Fruit fly (Drosophila melanogaster) S2 (cell line): Measurements from ENCODE around the gene Teh1.
A peak's percentile ranks its signal among the peaks of the same experiment; 100 is the strongest.

Experiments
- CG8478 ChIP-seq: fragments of >200 bp; optimal IDR thresholded peaks from 2 replicates; lab custom pipeline; 2018
- CTCF ChIP-seq, 2 experiments: fragments of >200 bp; optimal IDR thresholded peaks; 2 replicates each; lab custom pipeline; 2018

The Teh1 gene

DNA sequence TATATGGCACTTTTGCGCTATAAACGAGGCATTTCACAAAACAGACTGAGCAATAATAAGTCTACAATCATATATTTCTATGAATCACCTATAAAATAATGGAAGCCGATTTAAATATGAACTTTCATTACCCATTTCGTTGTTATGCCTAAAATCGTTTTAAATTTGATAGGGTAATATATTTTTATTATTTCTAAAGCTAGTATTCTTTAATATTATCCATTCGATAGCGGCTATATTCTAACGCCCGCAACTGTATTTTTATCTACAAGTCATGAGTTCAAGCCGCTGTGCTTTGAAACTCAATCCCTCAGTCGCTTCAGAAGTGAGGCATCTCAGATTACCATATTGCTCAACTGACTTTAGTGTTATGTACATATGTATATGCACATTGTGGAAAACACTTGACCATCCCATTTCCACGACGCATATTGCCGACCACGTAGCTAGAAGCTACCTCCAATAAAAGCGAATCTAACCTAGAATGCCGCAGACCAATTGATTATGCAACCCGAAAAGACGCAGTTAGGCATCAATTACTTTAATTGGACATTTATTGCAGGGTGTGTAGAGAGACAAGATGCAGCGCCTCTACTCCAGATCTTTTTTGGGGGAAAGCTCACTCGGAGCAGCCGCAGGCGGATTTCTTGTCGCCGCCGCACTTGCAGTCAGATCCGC is 84.5 kb downstream of the Teh1 start:
- TF ChIP-seq CTCF (optimal IDR thresholded peaks at IDR 0.05; lab: Kevin White, UChicago) (no peak), CG8478 (lab: Kevin White, UChicago) (no peak)

DNA sequence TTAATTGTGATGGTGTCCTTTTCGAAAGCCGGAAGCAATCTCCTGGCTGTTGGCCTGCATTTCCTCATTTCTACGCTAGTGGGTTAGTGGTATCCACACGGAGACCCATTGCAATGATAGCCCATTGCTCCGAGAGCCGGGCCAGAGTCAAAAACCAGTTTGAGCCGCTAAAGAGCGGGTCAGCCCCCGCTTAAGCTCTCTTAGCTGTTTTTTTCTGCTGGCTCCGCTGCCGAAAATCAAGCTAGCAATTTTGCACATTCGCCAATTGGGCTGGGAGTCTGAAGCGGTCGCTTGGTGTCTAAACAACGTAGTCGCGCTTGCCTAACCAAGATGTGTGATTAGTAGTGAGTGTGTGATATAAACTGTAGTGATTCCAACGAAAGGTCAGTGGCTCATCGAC is 88.2 kb downstream of the Teh1 start, which contains the start of gene CG12947:
TSS of gene CG12947 (plus strand) at position 301 of the 400 bp plus-strand sequence.
- TF ChIP-seq CTCF (optimal IDR thresholded peaks at IDR 0.05; lab: Kevin White, UChicago) (no peak), CG8478 (lab: Kevin White, UChicago) (no peak)

DNA sequence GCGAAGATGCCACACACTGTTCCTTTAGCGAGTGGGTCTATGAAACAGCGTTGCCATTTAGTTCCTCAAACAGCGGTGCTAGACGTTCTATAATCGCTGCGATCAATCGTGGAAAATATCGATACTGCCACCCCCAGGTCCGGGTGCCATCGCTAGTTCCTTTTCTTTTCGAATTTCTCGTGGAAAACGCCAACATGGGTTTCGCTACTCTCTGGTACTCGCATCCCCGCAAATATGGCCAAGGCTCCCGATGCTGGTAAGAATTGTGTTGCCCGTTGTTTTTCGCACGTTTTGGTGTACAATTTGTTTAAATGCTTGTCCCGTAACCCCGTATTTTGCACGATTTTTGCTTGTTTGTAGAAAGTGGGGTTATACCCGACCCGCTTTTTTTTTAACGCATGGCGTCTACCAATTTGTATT is 90.0 kb downstream of the Teh1 start, which contains the start of gene RpS29:
TSS of gene RpS29 (plus strand) at position 102 of the 420 bp plus-strand sequence.
- TF ChIP-seq CTCF (optimal IDR thresholded peaks at IDR 0.05; lab: Kevin White, UChicago) (peak; percentile 60 to 70), CG8478 (lab: Kevin White, UChicago) (no peak)
